Fruit fly (Drosophila melanogaster) whole organism, embryonic: Measurements from ENCODE around the gene Prosbeta2.

Experiments used
- CG10321 ChIP-seq: fragments of 200-800 bp; sonication (Bioruptor generic); IDR thresholded peaks from 2 replicates; pipeline ENCODE4 v1.3.6; 2022; ENCODE audit warnings: missing biosample characterization, missing genetic modification characterization
- CG11093 ChIP-seq: fragments of 200-800 bp; sonication (Bioruptor generic); IDR thresholded peaks from 3 replicates; pipeline ENCODE4 v1.3.6; 2022; ENCODE audit warnings: missing biosample characterization, missing genetic modification characterization
- CG11504 ChIP-seq: fragments of 200-800 bp; sonication (Bioruptor generic); optimal IDR thresholded peaks from 3 replicates; lab custom pipeline; 2019; ENCODE audit warnings: missing biosample characterization, mild to moderate bottlenecking, missing genetic modification characterization, moderate library complexity
- CG15479 ChIP-seq: fragments of 200-800 bp; sonication (Bioruptor generic); optimal IDR thresholded peaks from 3 replicates; lab custom pipeline; 2019; ENCODE audit warnings: missing biosample characterization, mild to moderate bottlenecking, missing genetic modification characterization, moderate library complexity
- CG17912 ChIP-seq: fragments of 200-800 bp; sonication (Bioruptor generic); optimal IDR thresholded peaks from 2 replicates; lab custom pipeline; 2018; ENCODE audit warnings: missing biosample characterization, mild to moderate bottlenecking, missing genetic modification characterization
- CG30020 ChIP-seq: fragments of 200-800 bp; optimal IDR thresholded peaks from 2 replicates; lab custom pipeline; 2019; ENCODE audit warnings: missing biosample characterization, mild to moderate bottlenecking, missing genetic modification characterization, moderate library complexity
- CG30431 ChIP-seq: fragments of 200-800 bp; sonication (Bioruptor generic); optimal IDR thresholded peaks from 2 replicates; lab custom pipeline; 2017; ENCODE audit warnings: missing biosample characterization, missing genetic modification characterization
- CG3163 ChIP-seq: fragments of 200-800 bp; sonication (Bioruptor generic); optimal IDR thresholded peaks from 3 replicates; lab custom pipeline; 2016; ENCODE audit warnings: missing biosample characterization, missing genetic modification characterization
- CG4282 ChIP-seq: fragments of 200-800 bp; sonication (Bioruptor generic); optimal IDR thresholded peaks from 2 replicates; lab custom pipeline; 2016; ENCODE audit warnings: missing biosample characterization, missing genetic modification characterization
- CG4328 ChIP-seq: fragments of 200-800 bp; sonication (Bioruptor generic); optimal IDR thresholded peaks from 3 replicates; lab custom pipeline; 2017; ENCODE audit warnings: missing biosample characterization, missing genetic modification reagents, missing genetic modification characterization
- CG6813 ChIP-seq: fragments of 200-800 bp; sonication (Bioruptor generic); optimal IDR thresholded peaks from 2 replicates; lab custom pipeline; 2017; ENCODE audit warnings: missing biosample characterization, missing genetic modification characterization, mild to moderate bottlenecking, moderate library complexity, missing genetic modification reagents
- CG8290 ChIP-seq, 3 experiments: fragments of 200-800 bp; sonication (Bioruptor generic); optimal IDR thresholded peaks; 2 replicates each; lab custom pipeline; 2016 to 2019; ENCODE audit warnings: missing biosample characterization in 3 of 3, missing genetic modification characterization in 3 of 3, mild to moderate bottlenecking in 2 of 3, moderate library complexity in 1 of 3
- CG8388 ChIP-seq: fragments of 200-800 bp; sonication (Bioruptor generic); optimal IDR thresholded peaks from 2 replicates; lab custom pipeline; 2019; ENCODE audit warnings: missing biosample characterization, mild to moderate bottlenecking, missing genetic modification characterization, moderate library complexity
- Chrac-16 ChIP-seq: fragments of 200-800 bp; sonication (Bioruptor generic); optimal IDR thresholded peaks from 3 replicates; lab custom pipeline; 2016; ENCODE audit warnings: missing biosample characterization, missing genetic modification characterization
- D ChIP-seq, 2 experiments: fragments of 200-800 bp in 1 of 2; fragments of >200 bp in 1 of 2; sonication (Bioruptor generic) in 1 of 2; optimal IDR thresholded peaks; 2 replicates in 1 of 2; 3 replicates in 1 of 2; lab custom pipeline; 2017; ENCODE audit warnings: mild to moderate bottlenecking in 1 of 2, missing biosample characterization in 1 of 2, missing genetic modification characterization in 1 of 2, missing genetic modification reagents in 1 of 2
- Dfd ChIP-seq, 2 experiments: fragments of >200 bp; optimal IDR thresholded peaks; 2 replicates each; lab custom pipeline; 2017; ENCODE audit warnings: missing biosample characterization in 2 of 2, missing genetic modification characterization in 2 of 2
- E2f1 ChIP-seq: fragments of 200-800 bp; sonication (Bioruptor generic); IDR thresholded peaks from 2 replicates; pipeline ENCODE4 v1.3.6; 2022; ENCODE audit warnings: missing biosample characterization, missing genetic modification characterization
- Ets65A ChIP-seq: fragments of 200-800 bp; sonication (Bioruptor generic); peaks from one replicate; lab custom pipeline; 2016; ENCODE audit warnings: missing biosample characterization, missing genetic modification characterization
- HLH54F ChIP-seq: fragments of 200-800 bp; sonication (Bioruptor generic); optimal IDR thresholded peaks from 3 replicates; lab custom pipeline; 2016; ENCODE audit warnings: missing biosample characterization, missing genetic modification characterization
- Hmr ChIP-seq: fragments of 200-800 bp; sonication (Bioruptor generic); optimal IDR thresholded peaks from 3 replicates; lab custom pipeline; 2017; ENCODE audit warnings: mild to moderate bottlenecking, missing biosample characterization, missing genetic modification reagents, missing genetic modification characterization
- Vsx1 ChIP-seq: fragments of 200-800 bp; sonication (Bioruptor generic); optimal IDR thresholded peaks from 2 replicates; lab custom pipeline; 2017; ENCODE audit warnings: missing biosample characterization, mild to moderate bottlenecking, missing genetic modification characterization, missing genetic modification reagents
- amos ChIP-seq: fragments of 200-800 bp; sonication (Bioruptor generic); IDR thresholded peaks from 2 replicates; pipeline ENCODE4 v1.3.6; 2022; ENCODE audit warnings: missing biosample characterization, missing genetic modification characterization; ENCODE audit not compliant: partially characterized antibody
- cad ChIP-seq: fragments of >200 bp; optimal IDR thresholded peaks from 2 replicates; lab custom pipeline; 2017; ENCODE audit warnings: missing biosample characterization, missing genetic modification characterization
- ci ChIP-seq: fragments of 200-800 bp; sonication (Bioruptor generic); IDR thresholded peaks from 3 replicates; pipeline ENCODE4 v1.3.6; 2022; ENCODE audit warnings: missing biosample characterization, missing genetic modification characterization
- croc ChIP-seq: fragments of 200-800 bp; sonication (Bioruptor generic); conservative IDR thresholded peaks from 3 replicates; pipeline ENCODE4 v1.3.6; 2022; ENCODE audit warnings: missing biosample characterization, missing genetic modification characterization
- dati ChIP-seq: fragments of 200-800 bp; sonication (Bioruptor generic); IDR thresholded peaks from 2 replicates; pipeline ENCODE4 v1.3.6; 2022; ENCODE audit warnings: missing biosample characterization, missing genetic modification characterization
- emc ChIP-seq: fragments of 200-800 bp; sonication (Bioruptor generic); optimal IDR thresholded peaks from 2 replicates; lab custom pipeline; 2016; ENCODE audit warnings: missing biosample characterization, missing genetic modification characterization
- exex ChIP-seq: fragments of 200-800 bp; sonication (Bioruptor generic); optimal IDR thresholded peaks from 4 replicates; lab custom pipeline; 2018; ENCODE audit warnings: missing biosample characterization, mild to moderate bottlenecking, missing genetic modification characterization, moderate library complexity
- insv ChIP-seq, 2 experiments: fragments of 200-800 bp; sonication (Bioruptor generic); optimal IDR thresholded peaks; 3 replicates each; lab custom pipeline; 2016 to 2018; ENCODE audit warnings: missing biosample characterization in 2 of 2, missing genetic modification characterization in 2 of 2
- pho ChIP-seq: fragments of 200-800 bp; sonication (Bioruptor generic); optimal IDR thresholded peaks from 2 replicates; lab custom pipeline; 2016; ENCODE audit warnings: missing biosample characterization, missing genetic modification characterization
- sqz ChIP-seq: fragments of 200-800 bp; sonication (Bioruptor generic); optimal IDR thresholded peaks from 3 replicates; lab custom pipeline; 2018; ENCODE audit warnings: missing biosample characterization, mild to moderate bottlenecking, missing genetic modification characterization
- tin ChIP-seq: fragments of 200-800 bp; sonication (Bioruptor generic); optimal IDR thresholded peaks from 3 replicates; lab custom pipeline; 2016; ENCODE audit warnings: missing biosample characterization, missing genetic modification characterization
- tll ChIP-seq, 2 experiments: fragments of 200-800 bp in 1 of 2; fragments of >200 bp in 1 of 2; sonication (Bioruptor generic) in 1 of 2; optimal IDR thresholded peaks; 2 replicates each; lab custom pipeline; 2017 to 2019; ENCODE audit warnings: missing biosample characterization in 2 of 2, missing genetic modification characterization in 2 of 2, mild to moderate bottlenecking in 1 of 2, moderate library complexity in 1 of 2
- twi ChIP-seq: fragments of 200-800 bp; optimal IDR thresholded peaks from 2 replicates; lab custom pipeline; 2019; ENCODE audit warnings: missing biosample characterization, mild to moderate bottlenecking, missing genetic modification characterization, moderate library complexity
- tx ChIP-seq: fragments of 200-800 bp; sonication (Bioruptor generic); optimal IDR thresholded peaks from 2 replicates; lab custom pipeline; 2016; ENCODE audit warnings: missing biosample characterization, missing genetic modification characterization
- zen ChIP-seq: fragments of 200-800 bp; sonication (Bioruptor generic); optimal IDR thresholded peaks from 3 replicates; lab custom pipeline; 2018; ENCODE audit warnings: missing biosample characterization, mild to moderate bottlenecking, missing genetic modification characterization, moderate library complexity

Gene Prosbeta2

dm6 chr3L:15039510-15039909 is 39.8 kb downstream of the Prosbeta2 start (continued):
- TF ChIP-seq CG6813: no peak
- no peak for TF ChIP-seq CG30020
- no peak for TF ChIP-seq CG4328 (GFP tag; lab: Kevin White, UChicago)
- TF ChIP-seq Hmr (GFP tag; lab: Kevin White, UChicago): no peak
- no peak for TF ChIP-seq tin (GFP tag; lab: Kevin White, UChicago)
- peak; percentile 97 for TF ChIP-seq zen (tag; lab: Kevin White, UChicago)
- TF ChIP-seq Chrac-16 (GFP tag; lab: Kevin White, UChicago): no peak
- no peak for TF ChIP-seq E2f1
- TF ChIP-seq tll (GFP tag; optimal IDR thresholded peaks at IDR 0.05; lab: Kevin White, UChicago): peak in 1 of 2 experiments; percentile 18
- no peak for TF ChIP-seq HLH54F (GFP tag; lab: Kevin White, UChicago)
- TF ChIP-seq insv (GFP tag; optimal IDR thresholded peaks at IDR 0.05; lab: Kevin White, UChicago): peak in 1 of 2 experiments; percentile 24
- TF ChIP-seq pho (GFP tag; lab: Kevin White, UChicago): no peak
- TF ChIP-seq CG11504: no peak
- TF ChIP-seq twi: peak; percentile 71
- no peak for TF ChIP-seq exex (tag; lab: Kevin White, UChicago)
- no peak for TF ChIP-seq CG8290 (GFP tag; optimal IDR thresholded peaks at IDR 0.05; lab: Kevin White, UChicago)
- TF ChIP-seq CG8290 (tag; optimal IDR thresholded peaks at IDR 0.05; lab: Kevin White, UChicago): no peak
- no peak for TF ChIP-seq CG10321 (GFP tag; lab: Robert Waterston, UW)
- no peak for TF ChIP-seq emc (GFP tag; lab: Kevin White, UChicago)
- TF ChIP-seq, all 482 proteins: peak for 4

- TF ChIP-seq cad (peak; percentile 61), CG15479 (GFP tag; lab: Kevin White, UChicago) (peak; percentile 93), tll (GFP tag; optimal IDR thresholded peaks at IDR 0.05; lab: Kevin White, UChicago) (peak in 1 of 2 experiments; percentile 68), D (optimal IDR thresholded peaks at IDR 0.05; lab: Kevin White, UChicago) (peak; percentile 1), D (GFP tag; optimal IDR thresholded peaks at IDR 0.05; lab: Kevin White, UChicago) (no peak), CG11093 (GFP tag; lab: Robert Waterston, UW) (no peak), CG30431 (GFP tag; lab: Kevin White, UChicago) (no peak), insv (GFP tag; optimal IDR thresholded peaks at IDR 0.05; lab: Kevin White, UChicago) (peak in 1 of 2 experiments; percentile 48), zen (tag; lab: Kevin White, UChicago) (peak; percentile 83)
Measured at dm6 chr3L:15040329-15040886, 40.7 kb downstream of the Prosbeta2 start.

DNA sequence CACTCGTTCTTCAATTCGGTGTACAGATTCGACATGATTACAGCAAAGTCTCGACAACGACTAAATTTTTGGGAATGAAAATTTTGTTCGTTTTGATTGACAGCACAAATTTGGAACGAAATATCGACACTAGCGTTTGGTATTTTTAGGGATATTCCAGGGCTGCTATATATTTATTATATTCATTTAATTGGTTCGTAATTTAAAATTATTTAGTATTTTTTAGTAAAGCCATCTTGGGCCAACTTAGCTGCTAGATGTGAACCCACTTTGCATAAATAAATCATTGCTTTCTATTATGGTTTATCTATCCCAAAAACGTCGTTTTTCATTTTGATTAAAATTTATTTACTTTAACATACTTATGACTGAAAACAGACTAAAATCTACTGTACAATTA is 42.7 kb downstream of the Prosbeta2 start, which contains the start of gene Rpn12R:
TSS of gene Rpn12R (minus strand) at position 101 of the 400 bp plus-strand sequence.
- TF ChIP-seq CG4282 (no peak), amos (no peak), ci (GFP tag; lab: Robert Waterston, UW) (no peak), CG8388 (GFP tag; lab: Kevin White, UChicago) (no peak), dati (no peak), sqz (GFP tag; lab: Kevin White, UChicago) (no peak), CG17912 (GFP tag; lab: Kevin White, UChicago) (no peak), croc (GFP tag; lab: Robert Waterston, UW) (no peak), Vsx1 (GFP tag; lab: Kevin White, UChicago) (no peak), CG3163 (GFP tag; lab: Kevin White, UChicago) (no peak)

DNA sequence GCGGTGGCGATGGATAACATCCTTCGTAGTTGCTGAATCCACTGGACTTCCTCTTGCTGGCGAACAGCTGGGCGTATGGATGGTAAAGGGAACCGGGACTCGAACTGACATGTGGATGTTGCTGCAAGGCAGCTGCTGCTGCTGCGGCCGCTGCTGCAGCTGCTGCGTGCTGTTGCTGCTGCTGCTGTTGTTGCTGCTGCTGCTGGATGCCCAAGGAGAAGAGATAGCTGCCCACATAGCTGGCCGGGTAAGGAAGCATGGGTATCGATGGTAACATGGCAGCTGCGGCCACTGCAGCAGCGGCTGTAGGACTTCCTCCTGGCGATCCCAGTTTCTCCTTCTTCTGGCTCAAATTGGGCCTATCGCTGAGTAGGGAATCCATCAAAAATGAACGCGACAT is 43.7 kb downstream of the Prosbeta2 start:
- TF ChIP-seq Dfd (GFP tag; optimal IDR thresholded peaks at IDR 0.05; lab: Kevin White, UChicago): peak in 1 of 2 experiments; percentile 69
- TF ChIP-seq tx (GFP tag; lab: Kevin White, UChicago): no peak
- TF ChIP-seq Ets65A (GFP tag; lab: Kevin White, UChicago): no peak
